Fruit fly (Drosophila melanogaster) whole organism, adult: Measurements from ENCODE around the gene ph-d.

ENCODE experiments used
- CG11617 ChIP-seq: fragments of 200-800 bp; sonication (Bioruptor generic); optimal IDR thresholded peaks from 2 replicates; lab custom pipeline; 2017; ENCODE audit warnings: mild to moderate bottlenecking, missing biosample characterization, missing genetic modification reagents, missing genetic modification characterization
- CG12768 ChIP-seq: fragments of 200-800 bp; sonication (Bioruptor generic); optimal IDR thresholded peaks from 2 replicates; lab custom pipeline; 2017; ENCODE audit warnings: missing biosample characterization, missing genetic modification characterization, mild to moderate bottlenecking, moderate library complexity, missing genetic modification reagents
- CG14711 ChIP-seq: fragments of 200-800 bp; sonication (Bioruptor generic); optimal IDR thresholded peaks from 2 replicates; lab custom pipeline; 2018; ENCODE audit warnings: missing biosample characterization, mild to moderate bottlenecking, missing genetic modification characterization, moderate library complexity
- CG1620 ChIP-seq: fragments of 200-800 bp; sonication (Bioruptor generic); optimal IDR thresholded peaks from 2 replicates; lab custom pipeline; 2016; ENCODE audit warnings: missing biosample characterization, missing genetic modification characterization
- CG33017 ChIP-seq: fragments of 200-800 bp; sonication (Bioruptor generic); optimal IDR thresholded peaks from 2 replicates; lab custom pipeline; 2018; ENCODE audit warnings: missing biosample characterization, mild to moderate bottlenecking, missing genetic modification characterization, moderate library complexity
- CG5204 ChIP-seq: fragments of 200-800 bp; sonication (Bioruptor generic); optimal IDR thresholded peaks from 2 replicates; lab custom pipeline; 2016; ENCODE audit warnings: missing biosample characterization, missing genetic modification characterization
- CG7045 ChIP-seq: fragments of 200-800 bp; sonication (Bioruptor generic); optimal IDR thresholded peaks from 2 replicates; lab custom pipeline; 2017; ENCODE audit warnings: missing biosample characterization, mild to moderate bottlenecking, missing genetic modification characterization
- CG7101 ChIP-seq: fragments of 200-800 bp; sonication (Bioruptor generic); optimal IDR thresholded peaks from 2 replicates; lab custom pipeline; 2018; ENCODE audit warnings: missing biosample characterization, mild to moderate bottlenecking, missing genetic modification characterization, moderate library complexity
- Clk ChIP-seq: fragments of 200-800 bp; sonication (Bioruptor generic); optimal IDR thresholded peaks from 2 replicates; lab custom pipeline; 2017; ENCODE audit warnings: missing biosample characterization, missing genetic modification characterization
- Crg-1 ChIP-seq: fragments of 200-800 bp; sonication (Bioruptor generic); optimal IDR thresholded peaks from 2 replicates; lab custom pipeline; 2016; ENCODE audit warnings: missing biosample characterization, missing genetic modification characterization
- Hr96 ChIP-seq: fragments of 200-800 bp; sonication (Bioruptor generic); optimal IDR thresholded peaks from 2 replicates; lab custom pipeline; 2016; ENCODE audit warnings: missing biosample characterization, missing genetic modification characterization
- Mnt ChIP-seq: fragments of 200-800 bp; sonication (Bioruptor generic); optimal IDR thresholded peaks from 2 replicates; lab custom pipeline; 2016; ENCODE audit warnings: missing biosample characterization, mild to moderate bottlenecking, missing genetic modification characterization
- bab1 ChIP-seq: fragments of 200-800 bp; sonication (Bioruptor generic); optimal IDR thresholded peaks from 3 replicates; lab custom pipeline; 2019; ENCODE audit warnings: missing biosample characterization, mild to moderate bottlenecking, missing genetic modification characterization, moderate library complexity
- cic ChIP-seq: fragments of 200-800 bp; sonication (Bioruptor generic); optimal IDR thresholded peaks from 2 replicates; lab custom pipeline; 2017; ENCODE audit warnings: missing biosample characterization, mild to moderate bottlenecking, missing genetic modification characterization, moderate library complexity
- cnc ChIP-seq, 2 experiments: fragments of >200 bp; optimal IDR thresholded peaks; 2 replicates each; lab custom pipeline; 2017
- kay ChIP-seq: fragments of 200-800 bp; sonication (Bioruptor generic); peaks from one replicate; lab custom pipeline; 2016; ENCODE audit warnings: missing biosample characterization, missing genetic modification characterization, borderline replicate concordance
- ovo ChIP-seq: fragments of 200-800 bp; sonication (Bioruptor generic); optimal IDR thresholded peaks from 2 replicates; lab custom pipeline; 2016; ENCODE audit warnings: missing biosample characterization, missing genetic modification characterization
- pad ChIP-seq: fragments of 200-800 bp; sonication (Bioruptor generic); optimal IDR thresholded peaks from 3 replicates; lab custom pipeline; 2017; ENCODE audit warnings: missing biosample characterization, missing genetic modification characterization, mild to moderate bottlenecking, moderate library complexity, missing genetic modification reagents
- tj ChIP-seq: fragments of 200-800 bp; sonication (Bioruptor generic); optimal IDR thresholded peaks from 3 replicates; lab custom pipeline; 2017; ENCODE audit warnings: missing biosample characterization, mild to moderate bottlenecking, missing genetic modification characterization, moderate library complexity
- toe ChIP-seq: fragments of 200-800 bp; sonication (Bioruptor generic); optimal IDR thresholded peaks from 2 replicates; lab custom pipeline; 2016; ENCODE audit warnings: missing biosample characterization, missing genetic modification characterization

Gene ph-d

dm6 chrX:2081848-2082365 lies 41.2 kb downstream of the ph-d start:
- TF ChIP-seq CG5204 (GFP tag; lab: Kevin White, UChicago) (no peak), CG14711 (tag; lab: Kevin White, UChicago) (no peak), Mnt (GFP tag; lab: Kevin White, UChicago) (no peak), Clk (GFP tag; lab: Kevin White, UChicago) (no peak), kay (no peak), cic (no peak), CG12768 (GFP tag; lab: Kevin White, UChicago) (no peak), CG7045 (no peak), toe (no peak)

dm6 chrX:2080367-2080927 lies 42.6 kb downstream of the ph-d start, which contains the start of the genes CG16903 and Unc-76:
Gene CG16903, minus strand, starts transcription at chrX:2080405.
Gene Unc-76, plus strand, starts transcription at chrX:2080610.
- no peak for TF ChIP-seq Hr96 (GFP tag; lab: Kevin White, UChicago)
- no peak for TF ChIP-seq CG12768 (GFP tag; lab: Kevin White, UChicago)
- no peak for TF ChIP-seq CG7045
- peak; percentile 69 for TF ChIP-seq cic
- TF ChIP-seq Mnt (GFP tag; lab: Kevin White, UChicago), result peak; percentile 90
- no peak for TF ChIP-seq CG33017
- TF ChIP-seq toe, result no peak
- peak; percentile 64 for TF ChIP-seq ovo (GFP tag; lab: Kevin White, UChicago)
- TF ChIP-seq CG7101 (tag; lab: Kevin White, UChicago), result peak; percentile 73
- TF ChIP-seq Clk (GFP tag; lab: Kevin White, UChicago), result no peak
- TF ChIP-seq CG1620 (GFP tag; lab: Kevin White, UChicago), result peak; percentile 54
- peak; percentile 54 for TF ChIP-seq tj (GFP tag; lab: Kevin White, UChicago)
- no peak for TF ChIP-seq kay
- TF ChIP-seq CG5204 (GFP tag; lab: Kevin White, UChicago), result no peak
- no peak for TF ChIP-seq Crg-1 (GFP tag; lab: Kevin White, UChicago)
- TF ChIP-seq CG14711 (tag; lab: Kevin White, UChicago), result peak; percentile 54
- no peak for TF ChIP-seq cnc (optimal IDR thresholded peaks at IDR 0.05; lab: Kevin White, UChicago)
- TF ChIP-seq pad (GFP tag; lab: Kevin White, UChicago), result peak; percentile 55
- peak; percentile 94 for TF ChIP-seq bab1 (GFP tag; lab: Kevin White, UChicago)
- TF ChIP-seq CG11617 (GFP tag; lab: Kevin White, UChicago), result peak; percentile 74

dm6 chrX:2076412-2077357 lies 46.4 kb downstream of the ph-d start, which contains the start of gene CG4025:
Gene CG4025, plus strand, starts transcription at chrX:2076966.
- TF ChIP-seq Mnt (GFP tag; lab: Kevin White, UChicago) (peak; percentile 10), Crg-1 (GFP tag; lab: Kevin White, UChicago) (no peak), CG1620 (GFP tag; lab: Kevin White, UChicago) (no peak), CG33017 (no peak), CG7101 (tag; lab: Kevin White, UChicago) (no peak), CG11617 (GFP tag; lab: Kevin White, UChicago) (no peak), CG12768 (GFP tag; lab: Kevin White, UChicago) (no peak), pad (GFP tag; lab: Kevin White, UChicago) (peak; percentile 99), cic (no peak), ovo (GFP tag; lab: Kevin White, UChicago) (peak; percentile 56), toe (no peak), kay (no peak), CG5204 (GFP tag; lab: Kevin White, UChicago) (no peak)

- TF ChIP-seq CG7101 (tag; lab: Kevin White, UChicago) (peak; percentile 55), CG5204 (GFP tag; lab: Kevin White, UChicago) (no peak), CG12768 (GFP tag; lab: Kevin White, UChicago) (no peak), bab1 (GFP tag; lab: Kevin White, UChicago) (peak; percentile 79), toe (no peak), CG7045 (no peak), ovo (GFP tag; lab: Kevin White, UChicago) (peak; percentile 68), CG11617 (GFP tag; lab: Kevin White, UChicago) (peak; percentile 33), Mnt (GFP tag; lab: Kevin White, UChicago) (peak; percentile 26), cic (no peak), CG14711 (tag; lab: Kevin White, UChicago) (peak; percentile 39), pad (GFP tag; lab: Kevin White, UChicago) (no peak), tj (GFP tag; lab: Kevin White, UChicago) (peak; percentile 14), CG1620 (GFP tag; lab: Kevin White, UChicago) (no peak)
Observed at dm6 chrX:2075846-2076377, 47.2 kb downstream of the ph-d start, which contains the start of gene CG4045. Gene CG4045, minus strand, starts transcription at chrX:2075900.

- TF ChIP-seq CG1620 (GFP tag; lab: Kevin White, UChicago) (peak; percentile 53), Hr96 (GFP tag; lab: Kevin White, UChicago) (no peak), CG5204 (GFP tag; lab: Kevin White, UChicago) (no peak), CG7101 (tag; lab: Kevin White, UChicago) (peak; percentile 52), tj (GFP tag; lab: Kevin White, UChicago) (no peak), kay (no peak), Clk (GFP tag; lab: Kevin White, UChicago) (no peak), bab1 (GFP tag; lab: Kevin White, UChicago) (peak; percentile 81), CG7045 (no peak), CG33017 (no peak), cnc (optimal IDR thresholded peaks at IDR 0.05; lab: Kevin White, UChicago) (no peak), CG12768 (GFP tag; lab: Kevin White, UChicago) (no peak), Mnt (GFP tag; lab: Kevin White, UChicago) (peak; percentile 80), toe (no peak), Crg-1 (GFP tag; lab: Kevin White, UChicago) (no peak), CG11617 (GFP tag; lab: Kevin White, UChicago) (peak; percentile 25), ovo (GFP tag; lab: Kevin White, UChicago) (peak; percentile 1), cic (no peak), pad (GFP tag; lab: Kevin White, UChicago) (peak; percentile 25), CG14711 (tag; lab: Kevin White, UChicago) (no peak)
Observed at dm6 chrX:2073325-2073724, 49.8 kb downstream of the ph-d start, which contains the start of gene CG4199. Gene CG4199, minus strand, starts transcription at chrX:2073483.
